Worm (Caenorhabditis elegans) whole organism, L1 larva: ENCODE results near the gene srj-11.

Experiments used
- ama-1 ChIP-seq: fragments of 150-350 bp; optimal IDR thresholded peaks from 2 replicates; lab custom pipeline; 2014
- efl-1 ChIP-seq, 4 experiments: fragments of 150-350 bp; optimal IDR thresholded peaks in 3 of 4; peaks in 1 of 4; 1 replicate in 1 of 4; 2 replicates in 3 of 4; lab custom pipeline; 2014; ENCODE audit warnings: missing biosample characterization in 2 of 4, missing genetic modification characterization in 2 of 4, missing genetic modification reagents in 2 of 4
- elt-3 ChIP-seq, 6 experiments: fragments of 150-350 bp in 1 of 6; sonication (generic microtip); optimal IDR thresholded peaks; 2 replicates each; lab custom pipeline; 2017 to 2018; ENCODE audit warnings: missing biosample characterization in 6 of 6, missing genetic modification characterization in 6 of 6, inconsistent platforms in 1 of 6
- lir-3 ChIP-seq: sonication (generic microtip); optimal IDR thresholded peaks from 2 replicates; lab custom pipeline; 2016; ENCODE audit warnings: mild to moderate bottlenecking, missing genetic modification characterization, moderate library complexity, missing compliant biosample characterization; ENCODE audit not compliant: poor library complexity
- nhr-28 ChIP-seq: fragments of 150-350 bp; optimal IDR thresholded peaks from 2 replicates; lab custom pipeline; 2014; ENCODE audit warnings: missing biosample characterization, missing genetic modification characterization
- nhr-90 ChIP-seq: sonication (generic microtip); optimal IDR thresholded peaks from 2 replicates; lab custom pipeline; 2016; ENCODE audit warnings: mild to moderate bottlenecking, missing genetic modification characterization, missing compliant biosample characterization; ENCODE audit not compliant: poor library complexity
- snpc-4 ChIP-seq: fragments of 150-350 bp; optimal IDR thresholded peaks from 2 replicates; lab custom pipeline; 2014; ENCODE audit warnings: missing biosample characterization, missing genetic modification characterization
- snu-23 ChIP-seq: sonication (generic microtip); optimal IDR thresholded peaks from 2 replicates; lab custom pipeline; 2016; ENCODE audit warnings: missing genetic modification characterization, missing compliant biosample characterization
- unc-130 ChIP-seq: fragments of 150-350 bp; optimal IDR thresholded peaks from 2 replicates; lab custom pipeline; 2017; ENCODE audit warnings: missing biosample characterization, missing genetic modification characterization, inconsistent platforms
- unc-30 ChIP-seq: sonication (generic microtip); optimal IDR thresholded peaks from 2 replicates; lab custom pipeline; 2017; ENCODE audit warnings: missing biosample characterization, missing genetic modification characterization

DNA sequence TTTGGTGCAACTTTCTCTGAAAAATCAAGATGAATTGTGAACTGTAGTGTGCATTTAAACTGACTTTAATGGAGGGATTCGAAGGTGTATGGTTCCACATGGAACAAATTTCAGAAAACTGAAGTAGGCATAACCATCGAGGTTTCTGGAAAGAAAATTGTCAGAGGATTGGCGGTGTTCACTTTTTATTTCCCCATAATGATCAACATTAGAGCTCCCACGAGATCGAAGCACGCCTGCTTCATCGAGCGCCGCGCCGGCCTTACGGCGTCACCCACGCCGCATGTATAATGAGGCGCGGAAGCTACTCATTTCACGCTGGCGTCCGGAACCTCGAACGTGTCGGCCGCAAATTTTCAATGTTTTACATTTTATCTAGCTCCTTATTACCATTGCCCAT, 46.9 kb downstream of the srj-11 start:
- TF ChIP-seq snu-23 (GFP tag; lab: Kevin White, UChicago) (no peak), elt-3 (tag; optimal IDR thresholded peaks at IDR 0.05; lab: Kevin White, UChicago) (no peak), ama-1 (lab: Kevin White, UChicago) (no peak), lir-3 (no peak), unc-30 (tag; lab: Kevin White, UChicago) (no peak), unc-130 (tag; lab: Kevin White, UChicago) (no peak), nhr-90 (tag; lab: Kevin White, UChicago) (no peak), nhr-28 (tag; lab: Kevin White, UChicago) (no peak), snpc-4 (tag; lab: Kevin White, UChicago) (no peak), efl-1 (optimal IDR thresholded peaks at IDR 0.05; lab: Kevin White, UChicago) (no peak), efl-1 (GFP tag; optimal IDR thresholded peaks at IDR 0.05 in 1 of 2; lab: Kevin White, UChicago) (no peak)
